Worm (Caenorhabditis elegans) whole organism, young adult: ENCODE data around the gene R03A10.5.

Experiments used
- B0035.1 ChIP-seq: sonication (generic microtip); optimal IDR thresholded peaks from 2 replicates; lab custom pipeline; 2016; ENCODE audit warnings: missing genetic modification characterization, mild to moderate bottlenecking, missing compliant biosample characterization, missing genotype, missing genetic modification reagents
- C06A6.2 ChIP-seq: fragments of 200-800 bp; sonication (Bioruptor generic); conservative IDR thresholded peaks from 2 replicates; pipeline ENCODE4 v1.3.6; 2022; ENCODE audit warnings: missing genetic modification characterization, missing compliant biosample characterization
- F23B12.7 ChIP-seq: sonication (generic microtip); optimal IDR thresholded peaks from 2 replicates; lab custom pipeline; 2017; ENCODE audit warnings: missing genetic modification characterization, mild to moderate bottlenecking, missing compliant biosample characterization, antibody characterized with exemption, moderate library complexity; ENCODE audit not compliant: insufficient read depth
- F37B4.10 ChIP-seq: fragments of 200-800 bp; sonication (Bioruptor generic); IDR thresholded peaks from 2 replicates; pipeline ENCODE4 v1.3.6; 2022; ENCODE audit warnings: missing genetic modification characterization, missing compliant biosample characterization
- F39B2.1 ChIP-seq: fragments of 200-800 bp; sonication (Bioruptor generic); IDR thresholded peaks from 2 replicates; pipeline ENCODE4 v1.3.6; 2022; ENCODE audit warnings: missing genetic modification reagents, missing genetic modification characterization, missing compliant biosample characterization
- F52B5.7 ChIP-seq: sonication (generic microtip); optimal IDR thresholded peaks from 2 replicates; lab custom pipeline; 2016; ENCODE audit warnings: mild to moderate bottlenecking, missing genetic modification characterization, missing compliant biosample characterization
- F55B11.4 ChIP-seq: sonication (generic microtip); optimal IDR thresholded peaks from 2 replicates; lab custom pipeline; 2016; ENCODE audit warnings: missing compliant biosample characterization, missing genetic modification characterization, borderline replicate concordance; ENCODE audit not compliant: insufficient read depth
- Y53G8AR.9 ChIP-seq: fragments of 200-800 bp; sonication (Bioruptor generic); conservative IDR thresholded peaks from 2 replicates; pipeline ENCODE4 v1.3.6; 2022; ENCODE audit warnings: missing genetic modification reagents, missing genetic modification characterization, missing compliant biosample characterization
- Y95B8A.8 ChIP-seq: fragments of 200-800 bp; sonication (Bioruptor generic); IDR thresholded peaks from 2 replicates; pipeline ENCODE4 v1.3.6; 2022; ENCODE audit warnings: missing genetic modification reagents, missing genetic modification characterization, missing compliant biosample characterization
- aptf-2 ChIP-seq: fragments of 200-800 bp; sonication (Bioruptor generic); conservative IDR thresholded peaks from 2 replicates; pipeline ENCODE4 v1.3.6; 2022; ENCODE audit warnings: missing genetic modification reagents, missing genetic modification characterization, missing compliant biosample characterization
- attf-5 ChIP-seq: fragments of 200-800 bp; sonication (Bioruptor generic); optimal IDR thresholded peaks from 2 replicates; lab custom pipeline; 2018; ENCODE audit warnings: mild to moderate bottlenecking, missing genetic modification characterization, missing compliant biosample characterization
- chd-7 ChIP-seq: sonication (generic microtip); optimal IDR thresholded peaks from 2 replicates; lab custom pipeline; 2016; ENCODE audit warnings: mild to moderate bottlenecking, missing genetic modification characterization, moderate library complexity, missing compliant biosample characterization
- dpl-1 ChIP-seq: fragments of 150-350 bp; optimal IDR thresholded peaks from 2 replicates; lab custom pipeline; 2014; ENCODE audit warnings: missing biosample characterization, missing genetic modification reagents, missing genetic modification characterization
- hmg-1.2 ChIP-seq: fragments of 200-800 bp; sonication (Bioruptor generic); IDR thresholded peaks from 2 replicates; pipeline ENCODE4 v1.3.6; 2022; ENCODE audit warnings: missing genetic modification reagents, missing genetic modification characterization, missing compliant biosample characterization
- hmg-20 ChIP-seq: fragments of 200-800 bp; sonication (Bioruptor generic); IDR thresholded peaks from 2 replicates; pipeline ENCODE4 v1.3.6; 2022; ENCODE audit warnings: missing genetic modification reagents, missing genetic modification characterization, missing compliant biosample characterization
- let-607 ChIP-seq, 2 experiments: fragments of 200-800 bp in 1 of 2; sonication (Bioruptor generic) in 1 of 2; sonication (generic microtip) in 1 of 2; optimal IDR thresholded peaks; 2 replicates each; lab custom pipeline; 2016 to 2018; ENCODE audit warnings: mild to moderate bottlenecking in 2 of 2, missing compliant biosample characterization in 2 of 2, missing genetic modification characterization in 2 of 2, moderate library complexity in 2 of 2, missing genotype in 1 of 2
- lin-54 ChIP-seq: fragments of 200-800 bp; sonication (Bioruptor generic); optimal IDR thresholded peaks from 2 replicates; lab custom pipeline; 2018; ENCODE audit warnings: mild to moderate bottlenecking, missing genetic modification characterization, missing compliant biosample characterization
- lir-1 ChIP-seq: fragments of 200-800 bp; sonication (Bioruptor generic); conservative IDR thresholded peaks from 2 replicates; pipeline ENCODE4 v1.3.6; 2022; ENCODE audit warnings: missing genetic modification reagents, missing genetic modification characterization, missing compliant biosample characterization
- nfyb-1 ChIP-seq: fragments of 200-800 bp; sonication (Bioruptor generic); IDR thresholded peaks from 2 replicates; pipeline ENCODE4 v1.3.6; 2022; ENCODE audit warnings: missing genetic modification reagents, missing genetic modification characterization, missing compliant biosample characterization
- nhr-120 ChIP-seq: fragments of 200-800 bp; sonication (Bioruptor generic); IDR thresholded peaks from 2 replicates; pipeline ENCODE4 v1.3.6; 2022; ENCODE audit warnings: missing genetic modification characterization, missing compliant biosample characterization
- sdz-38 ChIP-seq: sonication (generic microtip); optimal IDR thresholded peaks from 2 replicates; lab custom pipeline; 2016; ENCODE audit warnings: missing genotype, missing genetic modification characterization, missing compliant biosample characterization
- snpc-4 ChIP-seq, 5 experiments: fragments of 150-350 bp in 1 of 5; sonication (generic microtip) in 4 of 5; optimal IDR thresholded peaks; 2 replicates each; lab custom pipeline; 2014 to 2018; ENCODE audit warnings: missing genetic modification characterization in 5 of 5, missing biosample characterization in 3 of 5, antibody characterized with exemption in 2 of 5, mild to moderate bottlenecking in 2 of 5, missing compliant biosample characterization in 2 of 5, missing genotype in 2 of 5, moderate library complexity in 2 of 5, missing genetic modification reagents in 1 of 5
- sptf-2 ChIP-seq: fragments of 200-800 bp; sonication (Bioruptor generic); optimal IDR thresholded peaks from 2 replicates; lab custom pipeline; 2018; ENCODE audit warnings: mild to moderate bottlenecking, missing genetic modification characterization, missing compliant biosample characterization
- unc-62 ChIP-seq: fragments of 150-350 bp; optimal IDR thresholded peaks from 2 replicates; lab custom pipeline; 2014; ENCODE audit warnings: missing biosample characterization, missing genetic modification reagents, missing genetic modification characterization
- xnd-1 ChIP-seq: sonication (generic microtip); optimal IDR thresholded peaks from 2 replicates; lab custom pipeline; 2016; ENCODE audit warnings: missing genotype, missing genetic modification reagents, missing genetic modification characterization, missing compliant biosample characterization
- zfh-2 ChIP-seq: fragments of 200-800 bp; sonication (Bioruptor generic); conservative IDR thresholded peaks from 2 replicates; pipeline ENCODE4 v1.3.6; 2022; ENCODE audit warnings: missing genetic modification reagents, missing genetic modification characterization, missing compliant biosample characterization
- ztf-28 ChIP-seq: fragments of 200-800 bp; sonication (Bioruptor generic); IDR thresholded peaks from 2 replicates; pipeline ENCODE4 v1.3.6; 2022; ENCODE audit warnings: missing genetic modification reagents, missing genetic modification characterization, missing compliant biosample characterization
- ztf-3 ChIP-seq: fragments of 200-800 bp; sonication (Bioruptor generic); optimal IDR thresholded peaks from 2 replicates; lab custom pipeline; 2018; ENCODE audit warnings: mild to moderate bottlenecking, missing genetic modification characterization, missing compliant biosample characterization

R03A10.5 gene

ce11 chrX:15440744-15441685 is 5.5 kb upstream of the R03A10.5 start, which contains the start of gene mocs-1 (continued):
- TF ChIP-seq let-607 (tag; optimal IDR thresholded peaks at IDR 0.05; lab: Kevin White, UChicago) (peak in 1 of 2 experiments; percentile 9), attf-5 (peak; percentile 26), sdz-38 (tag; lab: Kevin White, UChicago) (no peak), ztf-3 (GFP tag; lab: Kevin White, UChicago) (no peak), lin-54 (GFP tag; lab: Kevin White, UChicago) (no peak)
- TF ChIP-seq, all 124 proteins: peak for 7

ce11 chrX:15441686-15442067 is 4.8 kb upstream of the R03A10.5 start, which contains the start of gene nkat-3:
nkat-3 (plus strand) TSS chrX:15441731.
- no peak for TF ChIP-seq dpl-1 (GFP tag; lab: Kevin White, UChicago)
- no peak for TF ChIP-seq F52B5.7 (tag; lab: Kevin White, UChicago)
- TF ChIP-seq lir-1, result no peak
- no peak for TF ChIP-seq Y95B8A.8 (GFP tag; lab: Robert Waterston, UW)
- TF ChIP-seq hmg-20 (GFP tag; lab: Robert Waterston, UW), result no peak
- no peak for TF ChIP-seq nhr-120 (GFP tag; lab: Robert Waterston, UW)
- TF ChIP-seq unc-62 (GFP tag; lab: Kevin White, UChicago), result no peak
- TF ChIP-seq zfh-2 (GFP tag; lab: Robert Waterston, UW), result no peak
- TF ChIP-seq F55B11.4 (tag; lab: Kevin White, UChicago), result no peak
- TF ChIP-seq chd-7, result no peak

DNA sequence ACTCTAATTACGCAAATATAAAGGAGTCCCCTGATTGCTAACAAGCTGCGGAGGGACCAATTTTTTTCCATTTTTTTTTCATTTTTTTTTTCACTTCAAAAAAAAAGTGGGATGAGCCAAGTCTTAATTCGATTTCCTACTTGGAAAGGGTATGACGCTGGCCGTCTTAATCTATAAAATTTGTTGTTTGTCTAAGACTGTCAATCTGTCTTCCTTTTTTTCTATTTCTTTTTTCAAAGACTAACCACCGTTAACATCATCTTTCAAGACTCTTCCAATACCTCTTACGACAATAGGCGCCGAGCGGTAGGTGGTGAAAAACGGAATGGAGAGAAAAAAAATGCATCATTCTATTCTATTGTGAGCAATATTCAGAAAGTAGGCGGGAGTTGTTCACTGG is 18.5 kb downstream of the R03A10.5 start:
- TF ChIP-seq F55B11.4 (tag; lab: Kevin White, UChicago), result no peak
- no peak for TF ChIP-seq Y53G8AR.9 (GFP tag; lab: Robert Waterston, UW)
- TF ChIP-seq ztf-3 (GFP tag; lab: Kevin White, UChicago), result no peak
- TF ChIP-seq F39B2.1 (GFP tag; lab: Robert Waterston, UW), result no peak
- TF ChIP-seq hmg-1.2, result no peak
- TF ChIP-seq aptf-2 (GFP tag; lab: Robert Waterston, UW), result no peak
- no peak for TF ChIP-seq xnd-1 (tag; lab: Kevin White, UChicago)
- TF ChIP-seq F23B12.7 (tag; lab: Kevin White, UChicago), result no peak
- TF ChIP-seq, all 124 proteins: peak for 0

- no peak for TF ChIP-seq nfyb-1 (GFP tag; lab: Robert Waterston, UW)
- no peak for TF ChIP-seq C06A6.2
- TF ChIP-seq unc-62 (GFP tag; lab: Kevin White, UChicago), result no peak
Measured at ce11 chrX:15466032-15466431, 19.5 kb downstream of the R03A10.5 start, which contains the start of gene sprr-1. sprr-1 (plus strand) TSS chrX:15466300.

ce11 chrX:15468657-15469056 is 22.1 kb downstream of the R03A10.5 start:
- TF ChIP-seq zfh-2 (GFP tag; lab: Robert Waterston, UW) (peak; percentile 42; the same call in 1 of the 2 replicates), attf-5 (no peak), F37B4.10 (GFP tag; lab: Robert Waterston, UW) (no peak), sptf-2 (GFP tag; lab: Kevin White, UChicago) (no peak), B0035.1 (tag; lab: Kevin White, UChicago) (no peak), snpc-4 (GFP tag; optimal IDR thresholded peaks at IDR 0.05; lab: Kevin White, UChicago) (no peak), snpc-4 (tag; optimal IDR thresholded peaks at IDR 0.05; lab: Kevin White, UChicago) (peak in 2 of 4 experiments; percentile 81 to 87), aptf-2 (GFP tag; lab: Robert Waterston, UW) (no peak), ztf-28 (GFP tag; lab: Robert Waterston, UW) (no peak)
